Fruit fly (Drosophila melanogaster): Measurements from ENCODE around the gene CG33985.

The CG33985 gene

dm6 chr3L:15534274-15535227 lies 7.9 kb upstream of the CG33985 start (continued):
- TF ChIP-seq ind (GFP tag; optimal IDR thresholded peaks at IDR 0.05) (peak; percentile 68), hb (GFP tag; IDR thresholded peaks at IDR 0.05; ENCODE audit: partially characterized antibody) (no peak), CG8290 (GFP tag; optimal IDR thresholded peaks at IDR 0.05) (peak; percentile 41), CG8290 (tag; optimal IDR thresholded peaks at IDR 0.05) (peak in 1 of 2 experiments; percentile 46), CG4328 (GFP tag; optimal IDR thresholded peaks at IDR 0.05) (peak; percentile 50), Xbp1 (GFP tag; optimal IDR thresholded peaks at IDR 0.05) (peak; percentile 72), CG18262 (tag; optimal IDR thresholded peaks at IDR 0.05) (peak; percentile 85), HLH3B (GFP tag; IDR thresholded peaks at IDR 0.05) (peak; percentile 41; the same call in 1 of the 2 replicates), Sox100B (GFP tag; optimal IDR thresholded peaks at IDR 0.05) (peak; percentile 78), NFAT (GFP tag; IDR thresholded peaks at IDR 0.05) (no peak), org-1 (GFP tag; optimal IDR thresholded peaks at IDR 0.05) (peak; percentile 65), CG7556 (GFP tag; optimal IDR thresholded peaks at IDR 0.05) (peak; percentile 92), chn (GFP tag; optimal IDR thresholded peaks at IDR 0.05) (peak; percentile 52), nmo (GFP tag; optimal IDR thresholded peaks at IDR 0.05) (peak; percentile 80), Myb (GFP tag; optimal IDR thresholded peaks at IDR 0.05) (peak; percentile 21), HmgZ (tag; optimal IDR thresholded peaks at IDR 0.05) (no peak), dmrt99B (tag; optimal IDR thresholded peaks at IDR 0.05) (peak; percentile 63), dysf (GFP tag; IDR thresholded peaks at IDR 0.05) (0 out of 3 replicates have a peak, but pooled peaks have one; percentile 37), peb (GFP tag; IDR thresholded peaks at IDR 0.05) (no peak), hkb (optimal IDR thresholded peaks at IDR 0.05) (no peak), hkb (GFP tag; IDR thresholded peaks at IDR 0.05) (0 out of 2 replicates have a peak, but pooled peaks have one; percentile 35), CG34224 (GFP tag; IDR thresholded peaks at IDR 0.05; ENCODE audit: partially characterized antibody) (peak; percentile 31; the same call in 1 of the 3 replicates), HLH54F (GFP tag; optimal IDR thresholded peaks at IDR 0.05) (peak; percentile 68), sim (GFP tag; IDR thresholded peaks at IDR 0.05) (no peak), CG16813 (GFP tag; IDR thresholded peaks at IDR 0.05; ENCODE audit: partially characterized antibody) (no peak), CG32767 (GFP tag; IDR thresholded peaks at IDR 0.05) (no peak), vfl (GFP tag; optimal IDR thresholded peaks at IDR 0.05) (peak; percentile 23), CG2199 (GFP tag; IDR thresholded peaks at IDR 0.05) (peak; percentile 10; the same call in 1 of the 3 replicates), mam (GFP tag; optimal IDR thresholded peaks at IDR 0.05) (peak; percentile 62), jigr1 (GFP tag; IDR thresholded peaks at IDR 0.05) (no peak), Nf-YC (tag; optimal IDR thresholded peaks at IDR 0.05) (peak; percentile 57), unpg (GFP tag; optimal IDR thresholded peaks at IDR 0.05) (peak; percentile 34), pros (GFP tag; optimal IDR thresholded peaks at IDR 0.05) (peak; percentile 18), Mad (GFP tag; optimal IDR thresholded peaks at IDR 0.05) (peak; percentile 35), sqz (GFP tag; optimal IDR thresholded peaks at IDR 0.05) (peak; percentile 69), CG10565 (GFP tag; optimal IDR thresholded peaks at IDR 0.05) (no peak), CG31224 (GFP tag; IDR thresholded peaks at IDR 0.05) (no peak), ken (GFP tag; IDR thresholded peaks at IDR 0.05) (0 out of 3 replicates have a peak, but pooled peaks have one; percentile 38), CG6654 (GFP tag; optimal IDR thresholded peaks at IDR 0.05) (peak; percentile 30), CG12155 (GFP tag; optimal IDR thresholded peaks at IDR 0.05) (peak; percentile 53), Hr51 (GFP tag; optimal IDR thresholded peaks at IDR 0.05) (peak in 1 of 2 experiments; percentile 77), wor (GFP tag; IDR thresholded peaks at IDR 0.05) (peak; percentile 53; the same call in 1 of the 2 replicates), sug (tag; optimal IDR thresholded peaks at IDR 0.05) (peak; percentile 37), bcd (GFP tag; optimal IDR thresholded peaks at IDR 0.05) (peak; percentile 72), crp (GFP tag; optimal IDR thresholded peaks at IDR 0.05) (peak in 1 of 2 experiments; percentile 28), Max (GFP tag; optimal IDR thresholded peaks at IDR 0.05) (peak; percentile 49), CG15269 (tag; optimal IDR thresholded peaks at IDR 0.05) (peak; percentile 71), CG15601 (tag; optimal IDR thresholded peaks at IDR 0.05) (peak; percentile 42)

Measured in whole organism, embryonic.